Fruit fly (Drosophila melanogaster) whole organism, embryonic: ENCODE measurements around the gene CG2691.

Source experiments
- Aef1 ChIP-seq: fragments of 200-800 bp; sonication (Bioruptor generic); IDR thresholded peaks from 3 replicates; pipeline ENCODE4 v1.3.6; 2022; ENCODE audit warnings: missing biosample characterization, missing genetic modification characterization
- Atf6 ChIP-seq: fragments of 200-800 bp; sonication (Bioruptor generic); IDR thresholded peaks from 2 replicates; pipeline ENCODE4 v1.3.6; 2022; ENCODE audit warnings: missing biosample characterization, missing genetic modification characterization
- CG1024 ChIP-seq: fragments of 200-800 bp; sonication (Bioruptor generic); IDR thresholded peaks from 2 replicates; pipeline ENCODE4 v1.3.6; 2022; ENCODE audit warnings: missing biosample characterization, missing genetic modification characterization
- CG10366 ChIP-seq: fragments of 200-800 bp; sonication (Bioruptor generic); IDR thresholded peaks from 2 replicates; pipeline ENCODE4 v1.3.6; 2022; ENCODE audit warnings: missing biosample characterization, missing genetic modification characterization
- CG11695 ChIP-seq: fragments of 200-800 bp; sonication (Bioruptor generic); IDR thresholded peaks from 3 replicates; pipeline ENCODE4 v1.3.6; 2022; ENCODE audit warnings: missing biosample characterization, missing genetic modification characterization
- CG1233 ChIP-seq: fragments of 200-800 bp; sonication (Bioruptor generic); optimal IDR thresholded peaks from 4 replicates; lab custom pipeline; 2018; ENCODE audit warnings: missing biosample characterization, mild to moderate bottlenecking, missing genetic modification characterization
- CG12659 ChIP-seq: fragments of 200-800 bp; sonication (Bioruptor generic); optimal IDR thresholded peaks from 3 replicates; lab custom pipeline; 2017; ENCODE audit warnings: mild to moderate bottlenecking, missing biosample characterization, missing genetic modification reagents, missing genetic modification characterization
- CG15269 ChIP-seq: fragments of 200-800 bp; sonication (Bioruptor generic); optimal IDR thresholded peaks from 2 replicates; lab custom pipeline; 2018; ENCODE audit warnings: missing biosample characterization, mild to moderate bottlenecking, missing genetic modification characterization, moderate library complexity
- CG15696 ChIP-seq: fragments of 200-800 bp; sonication (Bioruptor generic); optimal IDR thresholded peaks from 2 replicates; lab custom pipeline; 2019; ENCODE audit warnings: missing biosample characterization, mild to moderate bottlenecking, missing genetic modification characterization, moderate library complexity
- CG17612 ChIP-seq: fragments of 200-800 bp; sonication (Bioruptor generic); IDR thresholded peaks from 2 replicates; pipeline ENCODE4 v1.3.6; 2022; ENCODE audit warnings: missing biosample characterization, missing genetic modification characterization
- CG18476 ChIP-seq: fragments of 200-800 bp; sonication (Bioruptor generic); optimal IDR thresholded peaks from 2 replicates; lab custom pipeline; 2016; ENCODE audit warnings: missing biosample characterization, mild to moderate bottlenecking, missing genetic modification characterization
- CG2120 ChIP-seq: fragments of 200-800 bp; sonication (Bioruptor generic); optimal IDR thresholded peaks from 3 replicates; lab custom pipeline; 2016; ENCODE audit warnings: missing biosample characterization, missing genetic modification characterization
- CG3281 ChIP-seq: fragments of 200-800 bp; sonication (Bioruptor generic); optimal IDR thresholded peaks from 3 replicates; lab custom pipeline; 2017; ENCODE audit warnings: missing biosample characterization, mild to moderate bottlenecking, missing genetic modification characterization
- CG3995 ChIP-seq: fragments of 200-800 bp; sonication (Bioruptor generic); optimal IDR thresholded peaks from 3 replicates; lab custom pipeline; 2016; ENCODE audit warnings: missing biosample characterization, missing genetic modification characterization
- CG6689 ChIP-seq: fragments of 200-800 bp; sonication (Bioruptor generic); IDR thresholded peaks from 2 replicates; pipeline ENCODE4 v1.3.6; 2022; ENCODE audit warnings: missing biosample characterization, missing genetic modification characterization
- CG7372 ChIP-seq: fragments of 200-800 bp; sonication (Bioruptor generic); IDR thresholded peaks from 2 replicates; pipeline ENCODE4 v1.3.6; 2022; ENCODE audit warnings: missing biosample characterization, missing genetic modification characterization
- CG7745 ChIP-seq: fragments of 200-800 bp; sonication (Bioruptor generic); optimal IDR thresholded peaks from 2 replicates; lab custom pipeline; 2018; ENCODE audit warnings: missing biosample characterization, mild to moderate bottlenecking, missing genetic modification characterization, moderate library complexity
- CG9817 ChIP-seq: fragments of 200-800 bp; sonication (Bioruptor generic); optimal IDR thresholded peaks from 2 replicates; lab custom pipeline; 2018; ENCODE audit warnings: missing biosample characterization, mild to moderate bottlenecking, missing genetic modification characterization, moderate library complexity
- CG9876 ChIP-seq: fragments of 200-800 bp; sonication (Bioruptor generic); optimal IDR thresholded peaks from 2 replicates; lab custom pipeline; 2016; ENCODE audit warnings: missing biosample characterization, missing genetic modification characterization
- CkIIα-i1 ChIP-seq: fragments of 200-800 bp; sonication (Bioruptor generic); IDR thresholded peaks from 2 replicates; pipeline ENCODE4 v1.3.6; 2022; ENCODE audit warnings: missing biosample characterization, missing genetic modification characterization
- Deaf1 ChIP-seq: fragments of 200-800 bp; optimal IDR thresholded peaks from 3 replicates; lab custom pipeline; 2019; ENCODE audit warnings: missing biosample characterization, mild to moderate bottlenecking, missing genetic modification characterization, moderate library complexity
- Dek ChIP-seq: fragments of 200-800 bp; sonication (Bioruptor generic); optimal IDR thresholded peaks from 3 replicates; lab custom pipeline; 2019; ENCODE audit warnings: missing biosample characterization, mild to moderate bottlenecking, missing genetic modification characterization, moderate library complexity
- Dll ChIP-seq: fragments of 200-800 bp; sonication (Bioruptor generic); IDR thresholded peaks from 4 replicates; pipeline ENCODE4 v1.3.6; 2022; ENCODE audit warnings: missing biosample characterization, missing genetic modification characterization; ENCODE audit not compliant: partially characterized antibody
- Dp ChIP-seq: fragments of 200-800 bp; sonication (Bioruptor generic); optimal IDR thresholded peaks from 2 replicates; lab custom pipeline; 2018; ENCODE audit warnings: missing biosample characterization, mild to moderate bottlenecking, missing genetic modification characterization, moderate library complexity
- E2f1 ChIP-seq: fragments of 200-800 bp; sonication (Bioruptor generic); IDR thresholded peaks from 2 replicates; pipeline ENCODE4 v1.3.6; 2022; ENCODE audit warnings: missing biosample characterization, missing genetic modification characterization
- HLH54F ChIP-seq: fragments of 200-800 bp; sonication (Bioruptor generic); optimal IDR thresholded peaks from 3 replicates; lab custom pipeline; 2016; ENCODE audit warnings: missing biosample characterization, missing genetic modification characterization
- HLHmδ ChIP-seq: fragments of 200-800 bp; sonication (Bioruptor generic); optimal IDR thresholded peaks from 2 replicates; lab custom pipeline; 2018; ENCODE audit warnings: missing biosample characterization, mild to moderate bottlenecking, missing genetic modification characterization, moderate library complexity
- Hr3 ChIP-seq: fragments of 200-800 bp; sonication (Bioruptor generic); optimal IDR thresholded peaks from 3 replicates; lab custom pipeline; 2016; ENCODE audit warnings: missing biosample characterization, missing genetic modification characterization
- MTF-1 ChIP-seq: fragments of 200-800 bp; sonication (Bioruptor generic); optimal IDR thresholded peaks from 2 replicates; lab custom pipeline; 2018; ENCODE audit warnings: missing biosample characterization, mild to moderate bottlenecking, missing genetic modification characterization, borderline replicate concordance
- Oaz ChIP-seq: fragments of 200-800 bp; sonication (Bioruptor generic); IDR thresholded peaks from 2 replicates; pipeline ENCODE4 v1.3.6; 2022; ENCODE audit warnings: missing biosample characterization, missing genetic modification characterization
- Sin3A ChIP-seq: fragments of >200 bp; optimal IDR thresholded peaks from 2 replicates; lab custom pipeline; 2018
- ase ChIP-seq: fragments of 200-800 bp; sonication (Bioruptor generic); IDR thresholded peaks from 3 replicates; pipeline ENCODE4 v1.3.6; 2022; ENCODE audit warnings: missing biosample characterization, missing genetic modification characterization
- ash1 ChIP-seq: fragments of 200-800 bp; sonication (Bioruptor generic); optimal IDR thresholded peaks from 2 replicates; lab custom pipeline; 2018; ENCODE audit warnings: missing biosample characterization, mild to moderate bottlenecking, missing genetic modification characterization
- br ChIP-seq: fragments of >200 bp; optimal IDR thresholded peaks from 2 replicates; lab custom pipeline; 2017
- dan ChIP-seq: fragments of 200-800 bp; sonication (Bioruptor generic); IDR thresholded peaks from 2 replicates; pipeline ENCODE4 v1.3.6; 2022; ENCODE audit warnings: missing biosample characterization, missing genetic modification characterization
- dimm ChIP-seq: fragments of 200-800 bp; sonication (Bioruptor generic); IDR thresholded peaks from 2 replicates; pipeline ENCODE4 v1.3.6; 2022; ENCODE audit warnings: missing biosample characterization, missing genetic modification characterization
- dmrt99B ChIP-seq: fragments of 200-800 bp; sonication (Bioruptor generic); optimal IDR thresholded peaks from 2 replicates; lab custom pipeline; 2018; ENCODE audit warnings: missing biosample characterization, mild to moderate bottlenecking, missing genetic modification characterization, moderate library complexity
- eve ChIP-seq, 2 experiments: fragments of >200 bp; optimal IDR thresholded peaks; 2 replicates each; lab custom pipeline; 2017; ENCODE audit warnings: missing biosample characterization in 2 of 2, missing genetic modification characterization in 2 of 2
- grau ChIP-seq: fragments of 200-800 bp; optimal IDR thresholded peaks from 3 replicates; lab custom pipeline; 2019; ENCODE audit warnings: missing biosample characterization, mild to moderate bottlenecking, missing genetic modification characterization, moderate library complexity
- gt ChIP-seq: fragments of 200-800 bp; sonication (Bioruptor generic); IDR thresholded peaks from 2 replicates; pipeline ENCODE4 v1.3.6; 2022; ENCODE audit warnings: missing biosample characterization, missing genetic modification characterization
- hkb ChIP-seq, 2 experiments: fragments of 200-800 bp in 1 of 2; fragments of >200 bp in 1 of 2; sonication (Bioruptor generic) in 1 of 2; IDR thresholded peaks in 1 of 2; optimal IDR thresholded peaks in 1 of 2; 2 replicates each; pipeline versions ENCODE4 v1.3.6 to Lab custom; 2017 to 2022; ENCODE audit warnings: missing biosample characterization in 1 of 2, missing genetic modification characterization in 1 of 2
- luna ChIP-seq: fragments of 200-800 bp; sonication (Bioruptor generic); optimal IDR thresholded peaks from 2 replicates; lab custom pipeline; 2016; ENCODE audit warnings: missing biosample characterization, missing genetic modification characterization
- nau ChIP-seq: fragments of 200-800 bp; sonication (Bioruptor generic); optimal IDR thresholded peaks from 3 replicates; lab custom pipeline; 2017; ENCODE audit warnings: missing biosample characterization, mild to moderate bottlenecking, missing genetic modification characterization, missing genetic modification reagents
- pb ChIP-seq: fragments of 200-800 bp; sonication (Bioruptor generic); optimal IDR thresholded peaks from 3 replicates; lab custom pipeline; 2016; ENCODE audit warnings: missing biosample characterization, missing genetic modification characterization
- pzg ChIP-seq: fragments of 200-800 bp; sonication (Bioruptor generic); optimal IDR thresholded peaks from 3 replicates; lab custom pipeline; 2018; ENCODE audit warnings: missing biosample characterization, mild to moderate bottlenecking, missing genetic modification characterization, moderate library complexity
- rib ChIP-seq: fragments of 200-800 bp; sonication (Bioruptor generic); IDR thresholded peaks from 2 replicates; pipeline ENCODE4 v1.3.6; 2022; ENCODE audit warnings: missing biosample characterization, missing genetic modification characterization
- salm ChIP-seq: fragments of 200-800 bp; sonication (Bioruptor generic); optimal IDR thresholded peaks from 2 replicates; lab custom pipeline; 2018; ENCODE audit warnings: missing biosample characterization, mild to moderate bottlenecking, missing genetic modification characterization
- sd ChIP-seq: fragments of 200-800 bp; sonication (Bioruptor generic); optimal IDR thresholded peaks from 3 replicates; lab custom pipeline; 2018; ENCODE audit warnings: missing biosample characterization, mild to moderate bottlenecking, missing genetic modification characterization, moderate library complexity
- shn ChIP-seq: fragments of 200-800 bp; sonication (Bioruptor generic); optimal IDR thresholded peaks from 3 replicates; lab custom pipeline; 2016; ENCODE audit warnings: missing biosample characterization, missing genetic modification characterization
- slbo ChIP-seq: fragments of 200-800 bp; sonication (Bioruptor generic); IDR thresholded peaks from 2 replicates; pipeline ENCODE4 v1.3.6; 2022; ENCODE audit warnings: missing biosample characterization, missing genetic modification characterization
- twi ChIP-seq: fragments of 200-800 bp; optimal IDR thresholded peaks from 2 replicates; lab custom pipeline; 2019; ENCODE audit warnings: missing biosample characterization, mild to moderate bottlenecking, missing genetic modification characterization, moderate library complexity
- unc-4 ChIP-seq: fragments of 200-800 bp; sonication (Bioruptor generic); IDR thresholded peaks from 2 replicates; pipeline ENCODE4 v1.3.6; 2022; ENCODE audit warnings: missing biosample characterization, missing genetic modification characterization; ENCODE audit not compliant: partially characterized antibody

Gene CG2691

DNA sequence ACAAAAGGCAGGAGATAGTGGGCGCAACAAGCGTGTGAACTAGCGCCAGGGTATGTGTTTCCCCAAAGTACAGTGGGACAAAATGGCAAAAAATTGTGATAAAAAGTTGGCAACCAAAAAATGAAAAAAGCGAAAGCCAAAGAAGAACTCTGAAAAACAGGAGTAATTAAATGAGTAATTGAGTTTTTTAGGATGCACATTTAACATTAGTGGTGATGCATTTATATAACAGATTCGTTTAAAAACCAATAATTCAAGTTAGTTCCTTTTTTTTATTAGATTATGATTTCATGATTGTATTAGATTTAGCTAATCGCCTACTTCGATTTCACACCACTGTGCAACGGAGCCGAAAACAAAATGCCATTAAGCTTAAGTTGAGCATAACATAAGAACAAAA lies 51.8 kb downstream of the CG2691 start (continued):
- TF ChIP-seq CG2120 (GFP tag; lab: Kevin White, UChicago) (peak; percentile 64), shn (GFP tag; lab: Kevin White, UChicago) (peak; percentile 6), Hr3 (GFP tag; lab: Kevin White, UChicago) (peak; percentile 34), MTF-1 (GFP tag; lab: Kevin White, UChicago) (no peak), unc-4 (GFP tag; lab: Robert Waterston, UW) (no peak), CG7745 (tag; lab: Kevin White, UChicago) (no peak), HLHmδ (no peak), slbo (peak; percentile 59), ash1 (GFP tag; lab: Kevin White, UChicago) (no peak), luna (GFP tag; lab: Kevin White, UChicago) (no peak), ase (GFP tag; lab: Robert Waterston, UW) (no peak), sd (tag; lab: Kevin White, UChicago) (no peak), CG1024 (GFP tag; lab: Robert Waterston, UW) (no peak), CG15269 (tag; lab: Kevin White, UChicago) (peak; percentile 63), Dp (GFP tag; lab: Kevin White, UChicago) (no peak), CG17612 (GFP tag; lab: Robert Waterston, UW) (no peak), salm (tag; lab: Kevin White, UChicago) (peak; percentile 20), Dll (no peak), Oaz (GFP tag; lab: Robert Waterston, UW) (no peak), CG1233 (GFP tag; lab: Kevin White, UChicago) (peak; percentile 37), Atf6 (GFP tag; lab: Robert Waterston, UW) (peak; percentile 49; the same call in 1 of the 2 replicates), gt (GFP tag; lab: Robert Waterston, UW) (no peak), Sin3A (lab: Kevin White, UChicago) (no peak), CG9817 (tag; lab: Kevin White, UChicago) (peak; percentile 10), Deaf1 (tag; lab: Kevin White, UChicago) (peak; percentile 1), pb (GFP tag; lab: Kevin White, UChicago) (peak; percentile 26), CkIIα-i1 (GFP tag; lab: Robert Waterston, UW) (no peak), E2f1 (GFP tag; lab: Robert Waterston, UW) (peak; percentile 49), hkb (optimal IDR thresholded peaks at IDR 0.05; lab: Kevin White, UChicago) (no peak), hkb (GFP tag; IDR thresholded peaks at IDR 0.05; lab: Robert Waterston, UW) (peak; percentile 41; the same call in 1 of the 2 replicates), CG7372 (GFP tag; lab: Robert Waterston, UW) (no peak), CG11695 (GFP tag; lab: Robert Waterston, UW) (peak; percentile 68; the same call in 2 of the 3 replicates), eve (GFP tag; optimal IDR thresholded peaks at IDR 0.05; lab: Kevin White, UChicago) (peak in 1 of 2 experiments; percentile 76), pzg (GFP tag; lab: Kevin White, UChicago) (no peak), CG9876 (GFP tag; lab: Kevin White, UChicago) (peak; percentile 4), grau (tag; lab: Kevin White, UChicago) (peak; percentile 71), CG15696 (tag; lab: Kevin White, UChicago) (no peak), nau (GFP tag; lab: Kevin White, UChicago) (peak; percentile 19), twi (tag; lab: Kevin White, UChicago) (peak; percentile 5), Aef1 (GFP tag; lab: Robert Waterston, UW) (peak; percentile 20; the same call in 1 of the 3 replicates), CG3995 (GFP tag; lab: Kevin White, UChicago) (no peak), CG3281 (peak; percentile 58), rib (no peak), CG18476 (peak; percentile 27), dan (no peak), dmrt99B (tag; lab: Kevin White, UChicago) (peak; percentile 76), HLH54F (GFP tag; lab: Kevin White, UChicago) (peak; percentile 28), CG12659 (peak; percentile 18), br (lab: Kevin White, UChicago) (no peak), CG6689 (peak; percentile 48), Dek (no peak), CG10366 (GFP tag; lab: Robert Waterston, UW) (peak; percentile 43), dimm (no peak)
